Worm (Caenorhabditis elegans) whole organism, late embryonic: ENCODE measurements around the gene srg-30.

Source experiments
- C38D4.7 ChIP-seq: fragments of 200-800 bp; sonication (Bioruptor generic); optimal IDR thresholded peaks from 2 replicates; lab custom pipeline; 2018; ENCODE audit warnings: mild to moderate bottlenecking, missing genetic modification characterization, moderate library complexity, missing compliant biosample characterization
- F13H6.1 ChIP-seq: sonication (generic microtip); optimal IDR thresholded peaks from 2 replicates; lab custom pipeline; 2016; ENCODE audit warnings: missing genetic modification characterization, missing compliant biosample characterization
- K02D7.2 ChIP-seq: sonication (generic microtip); optimal IDR thresholded peaks from 2 replicates; lab custom pipeline; 2017; ENCODE audit warnings: mild to moderate bottlenecking, missing genetic modification characterization, missing compliant biosample characterization
- K09A11.1 ChIP-seq: sonication (generic microtip); optimal IDR thresholded peaks from 2 replicates; lab custom pipeline; 2017; ENCODE audit warnings: antibody characterized with exemption, mild to moderate bottlenecking, missing genetic modification characterization, missing compliant biosample characterization; ENCODE audit not compliant: insufficient read depth
- T23F11.4 ChIP-seq: fragments of 200-800 bp; sonication (Bioruptor generic); optimal IDR thresholded peaks from 2 replicates; lab custom pipeline; 2018; ENCODE audit warnings: mild to moderate bottlenecking, missing genetic modification characterization, missing compliant biosample characterization
- Y22D7AL.16 ChIP-seq: sonication (generic microtip); optimal IDR thresholded peaks from 2 replicates; lab custom pipeline; 2016; ENCODE audit warnings: missing genetic modification characterization, missing compliant biosample characterization
- ahr-1 ChIP-seq: sonication (generic microtip); optimal IDR thresholded peaks from 2 replicates; lab custom pipeline; 2016; ENCODE audit warnings: missing genetic modification characterization, missing compliant biosample characterization
- ceh-22 ChIP-seq: sonication (generic microtip); optimal IDR thresholded peaks from 2 replicates; lab custom pipeline; 2017; ENCODE audit warnings: missing biosample characterization, missing genetic modification characterization
- ceh-30 ChIP-seq: fragments of 150-350 bp; optimal IDR thresholded peaks from 2 replicates; lab custom pipeline; 2014; ENCODE audit warnings: missing biosample characterization, missing genetic modification characterization
- ceh-48 ChIP-seq: sonication (generic microtip); optimal IDR thresholded peaks from 2 replicates; lab custom pipeline; 2016; ENCODE audit warnings: missing genetic modification characterization, inconsistent platforms, missing compliant biosample characterization
- ceh-9 ChIP-seq: sonication (generic microtip); optimal IDR thresholded peaks from 2 replicates; lab custom pipeline; 2016; ENCODE audit warnings: mild to moderate bottlenecking, missing genetic modification characterization, inconsistent platforms, missing compliant biosample characterization
- che-1 ChIP-seq: sonication (generic microtip); optimal IDR thresholded peaks from 2 replicates; lab custom pipeline; 2016; ENCODE audit warnings: mild to moderate bottlenecking, missing genetic modification characterization, missing compliant biosample characterization
- elt-4 ChIP-seq: sonication (generic microtip); optimal IDR thresholded peaks from 2 replicates; lab custom pipeline; 2016; ENCODE audit warnings: missing genetic modification characterization, missing compliant biosample characterization
- eyg-1 ChIP-seq: sonication (generic microtip); optimal IDR thresholded peaks from 2 replicates; lab custom pipeline; 2016; ENCODE audit warnings: missing genotype, missing genetic modification characterization, missing compliant biosample characterization
- fax-1 ChIP-seq: sonication (generic microtip); optimal IDR thresholded peaks from 2 replicates; lab custom pipeline; 2016; ENCODE audit warnings: missing genotype, missing genetic modification characterization, missing compliant biosample characterization
- fkh-10 ChIP-seq: fragments of 150-350 bp; optimal IDR thresholded peaks from 2 replicates; lab custom pipeline; 2014; ENCODE audit warnings: missing biosample characterization, missing genetic modification reagents, missing genetic modification characterization
- fkh-6 ChIP-seq: sonication (generic microtip); optimal IDR thresholded peaks from 2 replicates; lab custom pipeline; 2016; ENCODE audit warnings: missing genetic modification characterization, missing compliant biosample characterization
- hlh-13 ChIP-seq: fragments of 200-800 bp; sonication (Bioruptor generic); optimal IDR thresholded peaks from 2 replicates; lab custom pipeline; 2018; ENCODE audit warnings: mild to moderate bottlenecking, missing genetic modification characterization, missing compliant biosample characterization
- hlh-30 ChIP-seq: sonication (generic microtip); optimal IDR thresholded peaks from 2 replicates; lab custom pipeline; 2017; ENCODE audit warnings: antibody characterized with exemption, missing genetic modification characterization, missing compliant biosample characterization; ENCODE audit not compliant: insufficient read depth
- lim-6 ChIP-seq: sonication (generic microtip); optimal IDR thresholded peaks from 2 replicates; lab custom pipeline; 2016; ENCODE audit warnings: missing genetic modification characterization, missing compliant biosample characterization
- pat-9 ChIP-seq: fragments of 200-800 bp; sonication (Bioruptor generic); optimal IDR thresholded peaks from 2 replicates; lab custom pipeline; 2018; ENCODE audit warnings: mild to moderate bottlenecking, missing genetic modification characterization, moderate library complexity, missing compliant biosample characterization
- pha-2 ChIP-seq: sonication (generic microtip); optimal IDR thresholded peaks from 2 replicates; lab custom pipeline; 2017; ENCODE audit warnings: mild to moderate bottlenecking, missing genetic modification characterization, missing compliant biosample characterization
- pqm-1 ChIP-seq: sonication (generic microtip); optimal IDR thresholded peaks from 2 replicates; lab custom pipeline; 2016; ENCODE audit warnings: missing genetic modification characterization, missing compliant biosample characterization
- ref-2 ChIP-seq: sonication (generic microtip); optimal IDR thresholded peaks from 2 replicates; lab custom pipeline; 2016; ENCODE audit warnings: missing genetic modification characterization, missing compliant biosample characterization
- sdc-2 ChIP-seq: sonication (generic microtip); optimal IDR thresholded peaks from 2 replicates; lab custom pipeline; 2016; ENCODE audit warnings: missing genotype, missing genetic modification characterization, missing compliant biosample characterization
- sox-2 ChIP-seq: fragments of 200-800 bp; sonication (Bioruptor generic); IDR thresholded peaks from 2 replicates; pipeline ENCODE4 v1.3.6; 2022; ENCODE audit warnings: missing genetic modification reagents, missing genetic modification characterization, missing compliant biosample characterization
- sox-4 ChIP-seq: sonication (generic microtip); optimal IDR thresholded peaks from 2 replicates; lab custom pipeline; 2017; ENCODE audit warnings: mild to moderate bottlenecking, missing genetic modification characterization, inconsistent platforms, missing compliant biosample characterization
- syd-9 ChIP-seq: sonication (generic microtip); optimal IDR thresholded peaks from 2 replicates; lab custom pipeline; 2016; ENCODE audit warnings: mild to moderate bottlenecking, missing genetic modification characterization, moderate library complexity, missing compliant biosample characterization
- ttx-3 ChIP-seq: sonication (generic microtip); optimal IDR thresholded peaks from 2 replicates; lab custom pipeline; 2016; ENCODE audit warnings: missing genetic modification reagents, missing genetic modification characterization, missing compliant biosample characterization
- unc-42 ChIP-seq: sonication (generic microtip); optimal IDR thresholded peaks from 2 replicates; lab custom pipeline; 2016; ENCODE audit warnings: missing genotype, missing genetic modification characterization, missing compliant biosample characterization
- unc-55 ChIP-seq: sonication (generic microtip); optimal IDR thresholded peaks from 2 replicates; lab custom pipeline; 2017; ENCODE audit warnings: missing biosample characterization, missing genetic modification reagents, missing genetic modification characterization
- unc-86 ChIP-seq: sonication (generic microtip); optimal IDR thresholded peaks from 2 replicates; lab custom pipeline; 2016; ENCODE audit warnings: missing genetic modification characterization, missing compliant biosample characterization

srg-30 gene

DNA sequence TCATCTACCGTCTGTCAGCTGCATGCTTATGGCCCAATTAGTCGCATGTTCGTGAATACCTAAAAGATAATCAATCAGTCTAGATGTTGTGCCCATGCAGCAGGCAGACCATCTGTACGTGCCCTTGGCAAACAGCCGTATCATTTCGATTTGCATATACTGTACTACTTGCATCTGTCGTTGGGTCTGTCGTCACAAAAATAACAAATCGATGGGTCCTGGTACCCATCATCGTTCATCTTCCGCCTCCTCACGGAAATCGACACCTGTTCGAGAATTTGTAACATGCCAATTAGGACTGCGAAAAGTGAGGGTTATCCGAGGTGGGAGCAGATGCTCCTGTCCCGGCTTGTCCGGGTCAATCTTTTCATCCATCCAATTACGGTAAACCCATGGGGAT lies 34.9 kb downstream of the srg-30 start:
- TF ChIP-seq sox-4 (no peak), hlh-30 (tag; lab: Kevin White, UChicago) (no peak)

DNA sequence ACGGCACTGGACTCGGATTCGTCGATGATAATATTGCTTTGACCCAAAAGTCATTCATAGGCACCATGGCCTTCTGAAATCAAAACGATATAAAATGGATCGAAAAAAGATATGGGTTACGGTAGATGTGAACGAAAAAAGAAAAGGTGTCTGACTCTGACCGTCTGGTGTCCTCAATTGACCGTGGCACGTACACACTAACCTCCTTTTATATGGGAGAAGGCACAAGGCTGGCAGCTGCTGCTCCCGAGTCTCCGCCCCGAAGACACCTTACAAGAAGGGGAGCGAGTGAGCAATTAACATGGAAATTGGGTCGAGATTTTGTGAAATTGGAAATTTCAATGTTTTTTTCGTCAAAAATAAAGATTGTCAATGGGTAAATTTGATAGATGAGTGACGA lies 36.6 kb downstream of the srg-30 start, which contains the start of gene egl-46:
Gene egl-46, minus strand, starts transcription at position 73 of the 400 bp plus-strand sequence.
- TF ChIP-seq sox-2 (GFP tag; lab: Robert Waterston, UW) (no peak), pqm-1 (tag; lab: Kevin White, UChicago) (no peak), ref-2 (tag; lab: Kevin White, UChicago) (no peak), lim-6 (tag; lab: Kevin White, UChicago) (no peak), sdc-2 (tag; lab: Kevin White, UChicago) (no peak), Y22D7AL.16 (no peak), K02D7.2 (no peak), elt-4 (tag; lab: Kevin White, UChicago) (no peak), hlh-13 (GFP tag; lab: Kevin White, UChicago) (no peak), K09A11.1 (tag; lab: Kevin White, UChicago) (no peak), unc-42 (tag; lab: Kevin White, UChicago) (no peak), T23F11.4 (GFP tag; lab: Kevin White, UChicago) (no peak), unc-55 (GFP tag; lab: Kevin White, UChicago) (no peak), C38D4.7 (no peak), ceh-30 (tag; lab: Kevin White, UChicago) (no peak), fax-1 (tag; lab: Kevin White, UChicago) (no peak)

DNA sequence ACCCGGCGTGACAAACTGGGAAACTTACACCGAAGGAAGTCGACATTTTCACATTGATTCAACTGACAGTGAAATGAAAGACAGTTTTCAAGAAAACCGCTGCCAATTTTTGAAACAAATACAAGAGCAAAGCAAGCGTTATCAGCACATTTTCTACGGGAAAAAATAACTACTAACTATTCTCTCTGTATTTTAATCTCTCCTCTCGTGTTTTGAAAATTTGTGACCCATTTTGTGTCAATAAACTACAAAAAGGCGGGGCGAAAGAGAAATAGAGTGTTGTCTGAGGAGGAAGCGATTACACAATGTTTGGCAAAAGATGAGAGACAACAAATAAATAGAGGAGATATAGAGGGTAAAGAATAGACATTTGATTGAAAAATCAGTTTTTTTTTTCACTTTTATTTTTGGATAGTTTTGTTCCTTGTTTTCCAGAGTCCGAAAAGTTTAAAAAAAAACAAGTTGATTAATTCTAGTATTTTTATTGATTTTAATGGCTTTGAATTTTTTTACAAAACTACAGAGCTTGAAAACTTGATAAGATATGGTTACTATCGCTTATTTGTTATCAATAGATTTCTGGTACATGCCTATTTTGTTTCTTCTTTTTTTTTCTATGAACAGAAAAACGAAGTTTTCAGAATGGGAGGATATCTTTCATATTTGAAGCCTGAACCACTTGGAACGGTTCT lies 41.8 kb downstream of the srg-30 start, which contains the start of gene cest-34:
Gene cest-34, plus strand, starts transcription at position 642 of the 692 bp plus-strand sequence.
- TF ChIP-seq ceh-48 (tag; lab: Kevin White, UChicago) (no peak), T23F11.4 (GFP tag; lab: Kevin White, UChicago) (no peak), unc-86 (tag; lab: Kevin White, UChicago) (no peak), sox-4 (no peak), pha-2 (no peak), ceh-22 (tag; lab: Kevin White, UChicago) (no peak), pat-9 (tag; lab: Kevin White, UChicago) (no peak), K02D7.2 (no peak), fkh-10 (GFP tag; lab: Kevin White, UChicago) (no peak), unc-55 (GFP tag; lab: Kevin White, UChicago) (no peak)

DNA sequence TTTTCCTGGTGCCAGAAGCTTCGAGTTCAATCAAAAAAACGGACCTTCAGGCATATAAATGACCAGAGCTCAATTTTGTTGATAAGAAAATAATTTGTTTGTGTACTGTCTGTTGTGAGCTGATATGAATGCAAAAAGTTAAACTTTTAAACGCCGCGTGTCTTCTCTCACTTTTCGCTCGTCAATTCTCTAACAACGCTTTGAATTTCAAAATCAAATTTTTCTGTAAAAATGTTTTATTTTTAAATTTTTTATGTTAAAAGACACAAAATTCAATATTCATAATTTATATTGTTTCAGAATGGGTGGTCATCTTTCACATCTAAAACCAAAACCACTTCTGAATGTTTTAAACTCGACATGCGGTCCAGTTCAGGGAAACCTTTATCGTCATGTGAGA lies 44.2 kb downstream of the srg-30 start, which contains the start of gene cest-31:
Gene cest-31, plus strand, starts transcription at position 301 of the 400 bp plus-strand sequence.
- TF ChIP-seq syd-9 (tag; lab: Kevin White, UChicago) (no peak), ceh-22 (tag; lab: Kevin White, UChicago) (no peak), eyg-1 (tag; lab: Kevin White, UChicago) (no peak)

DNA sequence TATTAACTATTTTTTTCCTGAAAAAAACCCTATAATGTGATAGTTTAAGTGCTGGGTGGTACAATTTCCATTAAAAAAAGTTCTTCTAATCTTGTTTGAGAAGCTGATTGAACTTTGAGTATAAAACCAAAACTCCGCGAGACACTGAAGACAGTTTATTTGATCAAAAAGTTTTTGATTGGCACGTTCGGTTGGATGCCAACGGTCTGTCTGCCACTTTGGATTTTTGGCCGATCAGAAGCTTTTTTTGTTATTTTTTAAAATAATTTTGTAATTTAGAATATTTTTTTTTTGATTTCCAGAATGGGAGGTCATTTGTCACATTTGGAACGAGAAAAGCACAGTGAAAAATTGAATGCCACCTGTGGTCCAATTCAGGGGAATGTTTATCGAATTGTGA lies 48.6 kb downstream of the srg-30 start, which contains the start of gene cest-28:
Gene cest-28, plus strand, starts transcription at position 301 of the 400 bp plus-strand sequence.
- TF ChIP-seq ceh-9 (tag; lab: Kevin White, UChicago) (no peak), sox-4 (no peak), F13H6.1 (tag; lab: Kevin White, UChicago) (no peak), eyg-1 (tag; lab: Kevin White, UChicago) (no peak), T23F11.4 (GFP tag; lab: Kevin White, UChicago) (no peak), che-1 (tag; lab: Kevin White, UChicago) (no peak), fkh-6 (no peak), ahr-1 (tag; lab: Kevin White, UChicago) (no peak), ttx-3 (tag; lab: Kevin White, UChicago) (no peak)
